Fruit fly (Drosophila melanogaster) whole organism, pupa: Measurements from ENCODE around the gene Coq3.

Source experiments
- CG10348 ChIP-seq: fragments of 200-800 bp; sonication (Bioruptor generic); IDR thresholded peaks from 2 replicates; pipeline ENCODE4 v1.3.6; 2022; ENCODE audit warnings: missing biosample characterization, missing genetic modification characterization
- CG13204 ChIP-seq: fragments of 200-800 bp; sonication (Bioruptor generic); optimal IDR thresholded peaks from 2 replicates; lab custom pipeline; 2018; ENCODE audit warnings: missing biosample characterization, mild to moderate bottlenecking, missing genetic modification characterization, moderate library complexity
- CG15710 ChIP-seq: fragments of 200-800 bp; sonication (Bioruptor generic); optimal IDR thresholded peaks from 2 replicates; lab custom pipeline; 2018; ENCODE audit warnings: missing biosample characterization, mild to moderate bottlenecking, missing genetic modification characterization, moderate library complexity
- CG17806 ChIP-seq: fragments of 200-800 bp; sonication (Bioruptor generic); optimal IDR thresholded peaks from 2 replicates; lab custom pipeline; 2018; ENCODE audit warnings: missing biosample characterization, mild to moderate bottlenecking, missing genetic modification characterization, moderate library complexity
- CG8301 ChIP-seq: fragments of 200-800 bp; sonication (Bioruptor generic); optimal IDR thresholded peaks from 2 replicates; lab custom pipeline; 2018; ENCODE audit warnings: missing biosample characterization, mild to moderate bottlenecking, missing genetic modification characterization
- EcR ChIP-seq: fragments of 200-800 bp; sonication (Bioruptor generic); optimal IDR thresholded peaks from 3 replicates; lab custom pipeline; 2019; ENCODE audit warnings: missing biosample characterization, missing genetic modification characterization, mild to moderate bottlenecking, moderate library complexity, missing genetic modification reagents
- Pif1B ChIP-seq: fragments of 200-800 bp; sonication (Bioruptor generic); optimal IDR thresholded peaks from 3 replicates; lab custom pipeline; 2016; ENCODE audit warnings: missing biosample characterization, missing genetic modification characterization
- Snoo ChIP-seq: fragments of 200-800 bp; sonication (Bioruptor generic); optimal IDR thresholded peaks from 3 replicates; lab custom pipeline; 2017; ENCODE audit warnings: missing biosample characterization, mild to moderate bottlenecking, missing genetic modification characterization, inconsistent platforms
- fd96Ca ChIP-seq: fragments of 200-800 bp; sonication (Bioruptor generic); IDR thresholded peaks from 3 replicates; pipeline ENCODE4 v1.3.6; 2022; ENCODE audit warnings: missing biosample characterization, missing genetic modification characterization
- rn ChIP-seq: fragments of 200-800 bp; sonication (Bioruptor generic); IDR thresholded peaks from 2 replicates; pipeline ENCODE4 v1.3.6; 2022; ENCODE audit warnings: missing biosample characterization, missing genetic modification characterization

dm6 chr2L:21156156-21157040 lies 2.0 kb downstream of the Coq3 start, which contains the start of the genes Mpp6 and E2f2:
- TF ChIP-seq Pif1B (no peak), CG10348 (GFP tag; lab: Robert Waterston, UW) (no peak), CG13204 (GFP tag; lab: Kevin White, UChicago) (no peak), Snoo (tag; lab: Kevin White, UChicago) (peak; percentile 27), CG15710 (peak; percentile 4), fd96Ca (no peak), rn (GFP tag; lab: Robert Waterston, UW) (peak; percentile 31; the same call in 1 of the 2 replicates), EcR (GFP tag; lab: Kevin White, UChicago) (no peak), CG8301 (tag; lab: Kevin White, UChicago) (no peak), CG17806 (tag; lab: Kevin White, UChicago) (no peak)
